Worm (Caenorhabditis elegans) whole organism, young adult: Measurements from ENCODE around the gene lys-10.

ENCODE experiments used
- F23B12.7 ChIP-seq: sonication (generic microtip); optimal IDR thresholded peaks from 2 replicates; lab custom pipeline; 2017; ENCODE audit warnings: missing genetic modification characterization, mild to moderate bottlenecking, missing compliant biosample characterization, antibody characterized with exemption, moderate library complexity; ENCODE audit not compliant: insufficient read depth
- F33H1.4 ChIP-seq: fragments of 200-800 bp; sonication (Bioruptor generic); IDR thresholded peaks from 2 replicates; pipeline ENCODE4 v1.3.6; 2022; ENCODE audit warnings: missing genetic modification reagents, missing genetic modification characterization, missing compliant biosample characterization
- F49E8.2 ChIP-seq: sonication (generic microtip); optimal IDR thresholded peaks from 3 replicates; lab custom pipeline; 2017; ENCODE audit warnings: missing genetic modification characterization, mild to moderate bottlenecking, missing compliant biosample characterization, antibody characterized with exemption, moderate library complexity; ENCODE audit not compliant: insufficient read depth
- F57A8.1 ChIP-seq: fragments of 200-800 bp; sonication (Bioruptor generic); optimal IDR thresholded peaks from 2 replicates; lab custom pipeline; 2018; ENCODE audit warnings: mild to moderate bottlenecking, missing genetic modification characterization, moderate library complexity, missing compliant biosample characterization
- F57C9.4 ChIP-seq: sonication (generic microtip); optimal IDR thresholded peaks from 2 replicates; lab custom pipeline; 2017; ENCODE audit warnings: mild to moderate bottlenecking, missing genetic modification characterization, missing compliant biosample characterization
- K11D2.4 ChIP-seq: fragments of 200-800 bp; sonication (Bioruptor generic); IDR thresholded peaks from 2 replicates; pipeline ENCODE4 v1.3.6; 2022; ENCODE audit warnings: missing genetic modification reagents, missing genetic modification characterization, missing compliant biosample characterization
- K12H6.12 ChIP-seq: fragments of 200-800 bp; sonication (Bioruptor generic); optimal IDR thresholded peaks from 2 replicates; lab custom pipeline; 2018; ENCODE audit warnings: mild to moderate bottlenecking, missing genetic modification characterization, missing compliant biosample characterization
- Y53F4B.3 ChIP-seq: fragments of 200-800 bp; sonication (Bioruptor generic); IDR thresholded peaks from 2 replicates; pipeline ENCODE4 v1.3.6; 2022; ENCODE audit warnings: missing genetic modification reagents, missing genetic modification characterization, missing compliant biosample characterization
- Y56A3A.18 ChIP-seq: fragments of 200-800 bp; sonication (Bioruptor generic); IDR thresholded peaks from 2 replicates; pipeline ENCODE4 v1.3.6; 2022; ENCODE audit warnings: missing genetic modification reagents, missing genetic modification characterization, missing compliant biosample characterization
- Y79H2A.3 ChIP-seq: fragments of 200-800 bp; sonication (Bioruptor generic); conservative IDR thresholded peaks from 2 replicates; pipeline ENCODE4 v1.3.6; 2022; ENCODE audit warnings: missing genetic modification reagents, missing genetic modification characterization, missing compliant biosample characterization
- ama-1 ChIP-seq, 3 experiments: fragments of 150-350 bp in 1 of 3; sonication (generic microtip) in 2 of 3; optimal IDR thresholded peaks; 2 replicates each; lab custom pipeline; 2014 to 2018; ENCODE audit warnings: missing biosample characterization in 2 of 3, missing genetic modification characterization in 2 of 3, missing genetic modification reagents in 2 of 3
- atf-7 ChIP-seq: sonication (generic microtip); optimal IDR thresholded peaks from 2 replicates; lab custom pipeline; 2017; ENCODE audit warnings: mild to moderate bottlenecking, missing genetic modification characterization, missing compliant biosample characterization
- attf-6 ChIP-seq: fragments of 200-800 bp; sonication (Bioruptor generic); IDR thresholded peaks from 2 replicates; pipeline ENCODE4 v1.3.6; 2022; ENCODE audit warnings: missing genetic modification reagents, missing genetic modification characterization, missing compliant biosample characterization
- bed-2 ChIP-seq: fragments of 200-800 bp; sonication (Bioruptor generic); IDR thresholded peaks from 2 replicates; pipeline ENCODE4 v1.3.6; 2022; ENCODE audit warnings: missing genetic modification reagents, missing genetic modification characterization, missing compliant biosample characterization
- cebp-1 ChIP-seq, 2 experiments: fragments of 200-800 bp in 1 of 2; sonication (Bioruptor generic) in 1 of 2; sonication (generic microtip) in 1 of 2; IDR thresholded peaks in 1 of 2; optimal IDR thresholded peaks in 1 of 2; 2 replicates each; pipeline versions ENCODE4 v1.3.6 to Lab custom; 2017 to 2022; ENCODE audit warnings: missing compliant biosample characterization in 2 of 2, missing genetic modification characterization in 2 of 2, mild to moderate bottlenecking in 1 of 2, missing genetic modification reagents in 1 of 2, moderate library complexity in 1 of 2
- ceh-100 ChIP-seq: fragments of 200-800 bp; sonication (Bioruptor generic); IDR thresholded peaks from 2 replicates; pipeline ENCODE4 v1.3.6; 2022; ENCODE audit warnings: missing genetic modification reagents, missing genetic modification characterization, missing compliant biosample characterization
- ceh-40 ChIP-seq: fragments of 200-800 bp; sonication (Bioruptor generic); IDR thresholded peaks from 2 replicates; pipeline ENCODE4 v1.3.6; 2022; ENCODE audit warnings: missing genetic modification characterization, missing compliant biosample characterization
- ceh-91 ChIP-seq: fragments of 200-800 bp; sonication (Bioruptor generic); IDR thresholded peaks from 2 replicates; pipeline ENCODE4 v1.3.6; 2022; ENCODE audit warnings: missing genetic modification reagents, missing genetic modification characterization, missing compliant biosample characterization
- chd-7 ChIP-seq: sonication (generic microtip); optimal IDR thresholded peaks from 2 replicates; lab custom pipeline; 2016; ENCODE audit warnings: mild to moderate bottlenecking, missing genetic modification characterization, moderate library complexity, missing compliant biosample characterization
- dpff-1 ChIP-seq: sonication (generic microtip); optimal IDR thresholded peaks from 2 replicates; lab custom pipeline; 2017; ENCODE audit warnings: mild to moderate bottlenecking, missing genetic modification characterization, missing compliant biosample characterization
- ets-4 ChIP-seq: fragments of 200-800 bp; sonication (Bioruptor generic); optimal IDR thresholded peaks from 2 replicates; lab custom pipeline; 2018; ENCODE audit warnings: mild to moderate bottlenecking, missing genetic modification characterization, missing compliant biosample characterization
- let-607 ChIP-seq, 2 experiments: fragments of 200-800 bp in 1 of 2; sonication (Bioruptor generic) in 1 of 2; sonication (generic microtip) in 1 of 2; optimal IDR thresholded peaks; 2 replicates each; lab custom pipeline; 2016 to 2018; ENCODE audit warnings: mild to moderate bottlenecking in 2 of 2, missing compliant biosample characterization in 2 of 2, missing genetic modification characterization in 2 of 2, moderate library complexity in 2 of 2, missing genotype in 1 of 2
- lin-40 ChIP-seq: sonication (generic microtip); optimal IDR thresholded peaks from 2 replicates; lab custom pipeline; 2016; ENCODE audit warnings: missing genetic modification characterization, mild to moderate bottlenecking, missing compliant biosample characterization, missing genotype, missing genetic modification reagents
- lsl-1 ChIP-seq: fragments of 200-800 bp; sonication (Bioruptor generic); optimal IDR thresholded peaks from 2 replicates; lab custom pipeline; 2018; ENCODE audit warnings: mild to moderate bottlenecking, missing genetic modification characterization, moderate library complexity, missing compliant biosample characterization
- mcd-1 ChIP-seq: fragments of 200-800 bp; sonication (Bioruptor generic); IDR thresholded peaks from 2 replicates; pipeline ENCODE4 v1.3.6; 2022; ENCODE audit warnings: missing genetic modification reagents, missing genetic modification characterization, missing compliant biosample characterization
- mel-28 ChIP-seq: sonication (generic microtip); optimal IDR thresholded peaks from 2 replicates; lab custom pipeline; 2016; ENCODE audit warnings: borderline replicate concordance, mild to moderate bottlenecking, missing genetic modification characterization, missing compliant biosample characterization
- nfyb-1 ChIP-seq: fragments of 200-800 bp; sonication (Bioruptor generic); IDR thresholded peaks from 2 replicates; pipeline ENCODE4 v1.3.6; 2022; ENCODE audit warnings: missing genetic modification reagents, missing genetic modification characterization, missing compliant biosample characterization
- nhr-179 ChIP-seq: sonication (generic microtip); optimal IDR thresholded peaks from 2 replicates; lab custom pipeline; 2016; ENCODE audit warnings: mild to moderate bottlenecking, missing genetic modification characterization, missing compliant biosample characterization
- nhr-80 ChIP-seq: sonication (generic microtip); optimal IDR thresholded peaks from 2 replicates; lab custom pipeline; 2016; ENCODE audit warnings: missing genetic modification characterization, missing compliant biosample characterization
- snpc-1.1 ChIP-seq: sonication (generic microtip); optimal IDR thresholded peaks from 2 replicates; lab custom pipeline; 2017; ENCODE audit warnings: missing genetic modification characterization, mild to moderate bottlenecking, missing compliant biosample characterization, antibody characterized with exemption, moderate library complexity, missing genotype, missing genetic modification reagents; ENCODE audit not compliant: insufficient read depth
- sptf-2 ChIP-seq: fragments of 200-800 bp; sonication (Bioruptor generic); optimal IDR thresholded peaks from 2 replicates; lab custom pipeline; 2018; ENCODE audit warnings: mild to moderate bottlenecking, missing genetic modification characterization, missing compliant biosample characterization
- tbx-9 ChIP-seq: sonication (generic microtip); optimal IDR thresholded peaks from 2 replicates; lab custom pipeline; 2016; ENCODE audit warnings: borderline replicate concordance, missing genetic modification characterization, inconsistent platforms, missing compliant biosample characterization
- zfh-2 ChIP-seq: fragments of 200-800 bp; sonication (Bioruptor generic); conservative IDR thresholded peaks from 2 replicates; pipeline ENCODE4 v1.3.6; 2022; ENCODE audit warnings: missing genetic modification reagents, missing genetic modification characterization, missing compliant biosample characterization
- zim-3 ChIP-seq: sonication (generic microtip); optimal IDR thresholded peaks from 2 replicates; lab custom pipeline; 2017; ENCODE audit warnings: mild to moderate bottlenecking, missing genetic modification characterization, moderate library complexity, missing compliant biosample characterization
- ztf-22 ChIP-seq: fragments of 200-800 bp; sonication (Bioruptor generic); optimal IDR thresholded peaks from 2 replicates; lab custom pipeline; 2018; ENCODE audit warnings: mild to moderate bottlenecking, missing genetic modification characterization, moderate library complexity, missing compliant biosample characterization
- ztf-3 ChIP-seq: fragments of 200-800 bp; sonication (Bioruptor generic); optimal IDR thresholded peaks from 2 replicates; lab custom pipeline; 2018; ENCODE audit warnings: mild to moderate bottlenecking, missing genetic modification characterization, missing compliant biosample characterization

Gene lys-10

ce11 chrIV:8325667-8326066, 7.0 kb upstream of the lys-10 start, which contains the start of gene F35H10.3:
TSS of gene F35H10.3 (plus strand) at chrIV:8325967.
- TF ChIP-seq zim-3 (tag; lab: Kevin White, UChicago) = no peak
- no peak for TF ChIP-seq mcd-1 (GFP tag; lab: Robert Waterston, UW)
- TF ChIP-seq snpc-1.1 = no peak
- no peak for TF ChIP-seq nfyb-1 (GFP tag; lab: Robert Waterston, UW)
- TF ChIP-seq lin-40 (tag; lab: Kevin White, UChicago) = no peak
- no peak for TF ChIP-seq chd-7
- TF ChIP-seq ztf-3 = no peak
- TF ChIP-seq zfh-2 (GFP tag; lab: Robert Waterston, UW) = no peak
- no peak for TF ChIP-seq bed-2 (GFP tag; lab: Robert Waterston, UW)
- TF ChIP-seq nhr-80 (tag; lab: Kevin White, UChicago) = no peak
- no peak for TF ChIP-seq Y79H2A.3 (GFP tag; lab: Robert Waterston, UW)
- TF ChIP-seq, all 124 proteins: peak for 0

- TF ChIP-seq cebp-1 (GFP tag; IDR thresholded peaks at IDR 0.05; lab: Robert Waterston, UW) (no peak), cebp-1 (tag; optimal IDR thresholded peaks at IDR 0.05; lab: Kevin White, UChicago) (no peak), ztf-22 (GFP tag; lab: Kevin White, UChicago) (no peak), K12H6.12 (no peak), F23B12.7 (tag; lab: Kevin White, UChicago) (no peak), F49E8.2 (tag; lab: Kevin White, UChicago) (no peak), zim-3 (tag; lab: Kevin White, UChicago) (no peak), attf-6 (GFP tag; lab: Robert Waterston, UW) (no peak)
Observed at ce11 chrIV:8328913-8329312, 3.7 kb upstream of the lys-10 start, which contains the start of gene F35H10.2. TSS of gene F35H10.2 (plus strand) at chrIV:8329213.

- TF ChIP-seq lsl-1 (GFP tag; lab: Kevin White, UChicago) (no peak), ceh-40 (GFP tag; lab: Robert Waterston, UW) (no peak), F57C9.4 (tag; lab: Kevin White, UChicago) (no peak), Y53F4B.3 (no peak), let-607 (tag; optimal IDR thresholded peaks at IDR 0.05; lab: Kevin White, UChicago) (no peak), ets-4 (no peak), Y56A3A.18 (GFP tag; lab: Robert Waterston, UW) (no peak), ceh-100 (no peak), K11D2.4 (no peak), ama-1 (optimal IDR thresholded peaks at IDR 0.05; lab: Kevin White, UChicago) (no peak), ama-1 (GFP tag; optimal IDR thresholded peaks at IDR 0.05; lab: Kevin White, UChicago) (no peak), ceh-91 (GFP tag; lab: Robert Waterston, UW) (no peak), F33H1.4 (GFP tag; lab: Robert Waterston, UW) (no peak), atf-7 (no peak), F57A8.1 (GFP tag; lab: Kevin White, UChicago) (no peak), bed-2 (GFP tag; lab: Robert Waterston, UW) (no peak), tbx-9 (no peak), sptf-2 (GFP tag; lab: Kevin White, UChicago) (no peak), dpff-1 (tag; lab: Kevin White, UChicago) (no peak), mel-28 (tag; lab: Kevin White, UChicago) (no peak), nhr-179 (tag; lab: Kevin White, UChicago) (no peak)
Observed at ce11 chrIV:8333034-8333433, 408 bp downstream of the lys-10 start.
